Fruit fly (Drosophila melanogaster): Measurements from ENCODE around the gene Or85f.
A peak's percentile ranks its signal among the peaks of the same experiment; 100 is the strongest.

Gene Or85f

dm6 chr3R:9349267-9349820, 48.6 kb upstream of the Or85f start (continued):
- TF ChIP-seq Side (GFP tag; optimal IDR thresholded peaks at IDR 0.05) (no peak), CG3407 (GFP tag; optimal IDR thresholded peaks at IDR 0.05) (no peak), cas (GFP tag; IDR thresholded peaks at IDR 0.05) (no peak), tgo (GFP tag; IDR thresholded peaks at IDR 0.05) (no peak), CG16815 (GFP tag; optimal IDR thresholded peaks at IDR 0.05) (no peak), pan (optimal IDR thresholded peaks at IDR 0.05) (no peak), pan (GFP tag; optimal IDR thresholded peaks at IDR 0.05 in 1 of 2, IDR thresholded peaks at IDR 0.05 in 1 of 2) (peak in 1 of 2 experiments; percentile 17), fu2 (GFP tag; optimal IDR thresholded peaks at IDR 0.05) (no peak), CG15696 (tag; optimal IDR thresholded peaks at IDR 0.05) (peak; percentile 48), CG2889 (GFP tag; IDR thresholded peaks at IDR 0.05) (no peak), CG9609 (GFP tag; optimal IDR thresholded peaks at IDR 0.05) (no peak), onecut (GFP tag; IDR thresholded peaks at IDR 0.05) (no peak), CG32767 (GFP tag; IDR thresholded peaks at IDR 0.05) (no peak), D19A (tag; optimal IDR thresholded peaks at IDR 0.05) (peak; percentile 6), CG10366 (GFP tag; IDR thresholded peaks at IDR 0.05) (no peak), lab (GFP tag; optimal IDR thresholded peaks at IDR 0.05) (no peak), CG3281 (GFP tag; optimal IDR thresholded peaks at IDR 0.05) (no peak), CG3847 (GFP tag; IDR thresholded peaks at IDR 0.05) (no peak), gt (GFP tag; IDR thresholded peaks at IDR 0.05) (no peak), usp (GFP tag; optimal IDR thresholded peaks at IDR 0.05) (no peak), CG11504 (tag; optimal IDR thresholded peaks at IDR 0.05) (no peak), maf-S (GFP tag; optimal IDR thresholded peaks at IDR 0.05) (no peak), E2f2 (GFP tag; IDR thresholded peaks at IDR 0.05) (no peak), Kr (GFP tag; optimal IDR thresholded peaks at IDR 0.05) (peak; percentile 56), CG30431 (GFP tag; optimal IDR thresholded peaks at IDR 0.05) (no peak), NfI (GFP tag; optimal IDR thresholded peaks at IDR 0.05) (no peak), lilli (GFP tag; optimal IDR thresholded peaks at IDR 0.05) (no peak), sens (GFP tag) (peak; percentile 81), Deaf1 (tag; optimal IDR thresholded peaks at IDR 0.05) (no peak), Camta (GFP tag; optimal IDR thresholded peaks at IDR 0.05) (no peak), CG15011 (GFP tag; optimal IDR thresholded peaks at IDR 0.05) (no peak), grn (GFP tag; optimal IDR thresholded peaks at IDR 0.05) (no peak), CG2678 (tag; optimal IDR thresholded peaks at IDR 0.05) (no peak), Nf-YB (GFP tag; optimal IDR thresholded peaks at IDR 0.05) (no peak), Rx (GFP tag; IDR thresholded peaks at IDR 0.05) (no peak), dysf (GFP tag; IDR thresholded peaks at IDR 0.05) (no peak), CG2712 (tag; optimal IDR thresholded peaks at IDR 0.05) (peak; percentile 26), CG9727 (GFP tag; optimal IDR thresholded peaks at IDR 0.05) (peak; percentile 9), sqz (GFP tag; optimal IDR thresholded peaks at IDR 0.05) (peak; percentile 28), Doc3 (GFP tag; IDR thresholded peaks at IDR 0.05; ENCODE audit: partially characterized antibody) (no peak), CG13296 (GFP tag; optimal IDR thresholded peaks at IDR 0.05) (no peak), phol (tag; optimal IDR thresholded peaks at IDR 0.05) (peak; percentile 42), CG7928 (GFP tag; optimal IDR thresholded peaks at IDR 0.05) (no peak), grau (tag; optimal IDR thresholded peaks at IDR 0.05) (peak; percentile 91), Usf (GFP tag; optimal IDR thresholded peaks at IDR 0.05) (no peak), slou (GFP tag; optimal IDR thresholded peaks at IDR 0.05) (no peak), ara (GFP tag; IDR thresholded peaks at IDR 0.05) (no peak), lola (GFP tag; optimal IDR thresholded peaks at IDR 0.05) (peak in 1 of 3 experiments; percentile 0), CG11560 (tag; IDR thresholded peaks at IDR 0.05) (no peak), CG8944 (GFP tag; optimal IDR thresholded peaks at IDR 0.05) (no peak), dmrt11E (tag; optimal IDR thresholded peaks at IDR 0.05) (peak; percentile 24), Dref (GFP tag; IDR thresholded peaks at IDR 0.05) (no peak)
